Worm (Caenorhabditis elegans) whole organism, L2 larva: ENCODE data around the gene C37C3.11.

Experiments used
- blmp-1 ChIP-seq: sonication (generic microtip); optimal IDR thresholded peaks from 2 replicates; lab custom pipeline; 2017; ENCODE audit warnings: missing genetic modification characterization, mild to moderate bottlenecking, missing compliant biosample characterization, antibody characterized with exemption, moderate library complexity; ENCODE audit not compliant: insufficient read depth
- egl-27 ChIP-seq: sonication (generic microtip); optimal IDR thresholded peaks from 3 replicates; lab custom pipeline; 2017; ENCODE audit warnings: missing biosample characterization, missing genetic modification reagents, missing genetic modification characterization
- elt-3 ChIP-seq: sonication (generic microtip); optimal IDR thresholded peaks from 2 replicates; lab custom pipeline; 2017; ENCODE audit warnings: missing biosample characterization, missing genetic modification characterization
- zag-1 ChIP-seq: fragments of 150-350 bp; optimal IDR thresholded peaks from 2 replicates; lab custom pipeline; 2014; ENCODE audit warnings: missing biosample characterization, missing genetic modification characterization

DNA sequence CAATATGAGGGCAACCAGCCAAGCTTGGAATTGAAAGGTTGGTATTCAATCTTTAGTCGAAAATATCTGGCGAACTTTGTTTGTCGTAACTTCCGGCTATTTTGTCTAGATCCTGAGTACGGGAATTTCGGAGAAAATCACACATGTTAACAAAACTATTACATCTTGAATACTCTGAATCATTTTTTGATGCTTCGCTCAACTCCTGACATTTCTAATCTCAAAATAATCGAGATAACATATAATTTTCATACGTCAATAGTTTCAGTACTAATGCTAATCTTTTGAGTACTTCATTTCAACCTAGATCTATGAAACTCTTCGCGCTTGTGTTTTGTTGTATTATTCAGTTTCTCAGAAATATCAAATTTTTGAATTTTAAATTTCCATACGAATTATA is 36.7 kb upstream of the C37C3.11 start:
- TF ChIP-seq egl-27 (tag; lab: Kevin White, UChicago) (no peak), blmp-1 (tag; lab: Kevin White, UChicago) (no peak), elt-3 (tag; lab: Kevin White, UChicago) (no peak), zag-1 (tag; lab: Kevin White, UChicago) (no peak)
